Fruit fly (Drosophila melanogaster): ENCODE measurements around the gene prage.

Gene prage

DNA sequence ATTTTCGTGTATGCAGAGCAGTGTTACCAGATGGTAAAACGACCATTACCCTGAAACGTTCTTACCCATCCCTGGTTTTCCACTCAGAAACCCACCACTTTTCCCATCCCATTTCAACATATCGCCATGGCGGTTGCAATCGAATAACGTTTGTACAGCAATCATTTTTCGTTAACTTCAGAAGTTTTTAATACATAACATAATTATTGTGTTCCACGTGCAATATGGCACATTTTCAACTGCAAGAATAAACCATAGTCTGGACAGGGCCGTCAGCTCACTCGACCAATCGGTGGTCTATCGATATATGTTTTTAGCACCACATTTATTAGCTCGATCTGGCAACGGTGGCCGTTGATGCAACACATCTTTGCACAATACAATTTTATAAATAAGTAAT lies 116.4 kb downstream of the prage start, which contains the start of the genes trr and mRpL16 (continued):
- TF ChIP-seq lab (GFP tag; optimal IDR thresholded peaks at IDR 0.05) (no peak), Dad (GFP tag; optimal IDR thresholded peaks at IDR 0.05) (peak; percentile 41), esg (GFP tag; conservative IDR thresholded peaks at IDR 0.05) (no peak), Taf1 (GFP tag; IDR thresholded peaks at IDR 0.05) (no peak; the same call in 1 of the 2 replicates), CG3838 (GFP tag; optimal IDR thresholded peaks at IDR 0.05) (no peak), klu (GFP tag; IDR thresholded peaks at IDR 0.05) (no peak), crol (GFP tag; IDR thresholded peaks at IDR 0.05) (no peak), Ets65A (GFP tag) (peak; percentile 86), CG1792 (GFP tag; optimal IDR thresholded peaks at IDR 0.05) (peak; percentile 41), CG8924 (tag; optimal IDR thresholded peaks at IDR 0.05) (peak; percentile 67), YL-1 (GFP tag; optimal IDR thresholded peaks at IDR 0.05) (peak; percentile 86), Hr51 (GFP tag; optimal IDR thresholded peaks at IDR 0.05) (peak in 1 of 2 experiments; percentile 13), CG7556 (GFP tag; optimal IDR thresholded peaks at IDR 0.05) (peak; percentile 4), HLH4C (GFP tag; IDR thresholded peaks at IDR 0.05; ENCODE audit: partially characterized antibody) (peak; percentile 54; the same call in 2 of the 3 replicates), Hand (GFP tag; optimal IDR thresholded peaks at IDR 0.05) (no peak), ase (GFP tag; IDR thresholded peaks at IDR 0.05) (no peak), az2 (GFP tag; optimal IDR thresholded peaks at IDR 0.05) (no peak), lilli (GFP tag; optimal IDR thresholded peaks at IDR 0.05) (peak; percentile 49), btn (GFP tag; optimal IDR thresholded peaks at IDR 0.05) (no peak), phol (tag; optimal IDR thresholded peaks at IDR 0.05) (peak; percentile 83), CG10959 (GFP tag; IDR thresholded peaks at IDR 0.05) (no peak), CG17361 (GFP tag; IDR thresholded peaks at IDR 0.05) (no peak; the same call in 2 of the 3 replicates), aop (GFP tag; IDR thresholded peaks at IDR 0.05) (no peak), CG1603 (tag; optimal IDR thresholded peaks at IDR 0.05) (peak; percentile 85), CG12104 (GFP tag; optimal IDR thresholded peaks at IDR 0.05) (no peak), Neu2 (GFP tag; optimal IDR thresholded peaks at IDR 0.05; ENCODE audit: borderline replicate concordance) (no peak), E2f1 (GFP tag; IDR thresholded peaks at IDR 0.05) (no peak), ara (GFP tag; IDR thresholded peaks at IDR 0.05) (no peak), CG30431 (GFP tag; optimal IDR thresholded peaks at IDR 0.05) (no peak), usp (GFP tag; optimal IDR thresholded peaks at IDR 0.05) (no peak), mld (GFP tag; IDR thresholded peaks at IDR 0.05; ENCODE audit: partially characterized antibody) (0 out of 3 replicates have a peak, but pooled peaks have one; percentile 33), B-H1 (GFP tag; IDR thresholded peaks at IDR 0.05) (no peak), luna (GFP tag; optimal IDR thresholded peaks at IDR 0.05) (no peak), CG10565 (GFP tag; optimal IDR thresholded peaks at IDR 0.05) (no peak), chif (GFP tag; optimal IDR thresholded peaks at IDR 0.05) (peak in 1 of 2 experiments; percentile 28), CG5180 (GFP tag; optimal IDR thresholded peaks at IDR 0.05) (no peak), CrebB (tag; optimal IDR thresholded peaks at IDR 0.05) (peak; percentile 2), Nf-YB (GFP tag; optimal IDR thresholded peaks at IDR 0.05) (no peak), D19A (tag; optimal IDR thresholded peaks at IDR 0.05) (no peak), H2.0 (GFP tag; IDR thresholded peaks at IDR 0.05) (0 out of 2 replicates have a peak, but pooled peaks have one; percentile 37), org-1 (GFP tag; optimal IDR thresholded peaks at IDR 0.05) (no peak), dati (GFP tag; IDR thresholded peaks at IDR 0.05) (no peak), CoRest (tag; optimal IDR thresholded peaks at IDR 0.05) (peak; percentile 42), prd (optimal IDR thresholded peaks at IDR 0.05) (no peak), prd (GFP tag; IDR thresholded peaks at IDR 0.05) (peak; percentile 58; the same call in 2 of the 3 replicates), Hmr (GFP tag; optimal IDR thresholded peaks at IDR 0.05) (no peak), tll (GFP tag; optimal IDR thresholded peaks at IDR 0.05) (no peak), shn (GFP tag; optimal IDR thresholded peaks at IDR 0.05) (peak; percentile 23), stwl (tag; optimal IDR thresholded peaks at IDR 0.05) (peak; percentile 60), CG12236 (GFP tag; optimal IDR thresholded peaks at IDR 0.05) (no peak), Bgb (GFP tag; IDR thresholded peaks at IDR 0.05; ENCODE audit: partially characterized antibody) (peak; percentile 66)

All from whole organism, embryonic.